Fruit fly (Drosophila melanogaster) whole organism, pupa: ENCODE data around the gene natalisin.

Experiments used
- CG15710 ChIP-seq: fragments of 200-800 bp; sonication (Bioruptor generic); optimal IDR thresholded peaks from 2 replicates; lab custom pipeline; 2018; ENCODE audit warnings: missing biosample characterization, mild to moderate bottlenecking, missing genetic modification characterization, moderate library complexity
- CG8159 ChIP-seq: fragments of 200-800 bp; sonication (Bioruptor generic); optimal IDR thresholded peaks from 3 replicates; lab custom pipeline; 2018; ENCODE audit warnings: missing biosample characterization, mild to moderate bottlenecking, missing genetic modification characterization, moderate library complexity
- CG8301 ChIP-seq: fragments of 200-800 bp; sonication (Bioruptor generic); optimal IDR thresholded peaks from 2 replicates; lab custom pipeline; 2018; ENCODE audit warnings: missing biosample characterization, mild to moderate bottlenecking, missing genetic modification characterization
- D1 ChIP-seq: fragments of 200-800 bp; sonication (Bioruptor generic); optimal IDR thresholded peaks from 2 replicates; lab custom pipeline; 2018; ENCODE audit warnings: missing biosample characterization, mild to moderate bottlenecking, missing genetic modification characterization, moderate library complexity
- EcR ChIP-seq: fragments of 200-800 bp; sonication (Bioruptor generic); optimal IDR thresholded peaks from 3 replicates; lab custom pipeline; 2019; ENCODE audit warnings: missing biosample characterization, missing genetic modification characterization, mild to moderate bottlenecking, moderate library complexity, missing genetic modification reagents
- Ets98B ChIP-seq: fragments of 200-800 bp; sonication (Bioruptor generic); IDR thresholded peaks from 2 replicates; pipeline ENCODE4 v1.3.6; 2022; ENCODE audit warnings: missing biosample characterization, missing genetic modification characterization
- fd96Ca ChIP-seq: fragments of 200-800 bp; sonication (Bioruptor generic); IDR thresholded peaks from 3 replicates; pipeline ENCODE4 v1.3.6; 2022; ENCODE audit warnings: missing biosample characterization, missing genetic modification characterization

DNA sequence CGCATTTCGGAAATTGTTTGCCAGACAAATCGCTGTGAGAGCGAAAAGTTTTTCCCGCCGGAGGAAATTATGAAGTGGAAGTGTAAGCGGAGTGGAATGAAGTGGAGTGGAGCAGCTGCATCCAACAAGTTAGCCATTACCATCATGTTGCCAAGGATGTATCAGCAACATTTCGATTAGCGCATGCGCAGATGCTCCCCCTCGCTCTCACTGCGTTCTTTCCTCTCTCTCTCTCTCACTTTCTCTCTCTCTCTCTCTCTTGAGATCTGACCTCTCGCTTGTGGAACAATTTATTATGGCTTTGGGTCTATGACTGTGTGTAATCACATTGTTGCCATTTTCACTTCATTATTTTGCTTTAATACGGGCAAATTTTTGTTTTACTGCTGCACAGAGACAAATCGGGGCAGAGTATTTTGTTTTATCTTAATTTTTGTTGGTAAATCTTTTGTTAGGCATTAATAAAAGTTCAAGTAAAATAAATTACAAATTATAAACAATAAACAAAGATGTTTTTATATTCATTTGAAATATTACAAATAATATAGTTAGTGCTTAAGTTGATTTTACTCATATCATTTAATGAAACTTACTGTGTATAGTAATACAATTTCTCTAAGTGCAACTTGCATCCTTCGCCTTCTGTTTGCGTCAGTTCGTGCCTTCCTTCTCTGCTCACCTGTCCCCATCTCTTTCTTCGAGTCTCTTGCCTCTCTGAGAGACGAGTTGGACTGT is 35.9 kb upstream of the natalisin start:
- TF ChIP-seq fd96Ca (GFP tag; lab: Robert Waterston, UW) (no peak), CG8301 (tag; lab: Kevin White, UChicago) (peak; percentile 90), EcR (GFP tag; lab: Kevin White, UChicago) (peak; percentile 53), CG8159 (tag; lab: Kevin White, UChicago) (peak; percentile 97), Ets98B (GFP tag; lab: Robert Waterston, UW) (peak; percentile 67), D1 (tag; lab: Kevin White, UChicago) (peak; percentile 91), CG15710 (tag; lab: Kevin White, UChicago) (peak; percentile 92)
